Fruit fly (Drosophila melanogaster) whole organism, adult: ENCODE measurements around the gene Cyp304a1.

ENCODE experiments used
- CG11617 ChIP-seq: fragments of 200-800 bp; sonication (Bioruptor generic); optimal IDR thresholded peaks from 2 replicates; lab custom pipeline; 2017; ENCODE audit warnings: mild to moderate bottlenecking, missing biosample characterization, missing genetic modification reagents, missing genetic modification characterization
- CG12768 ChIP-seq: fragments of 200-800 bp; sonication (Bioruptor generic); optimal IDR thresholded peaks from 2 replicates; lab custom pipeline; 2017; ENCODE audit warnings: missing biosample characterization, missing genetic modification characterization, mild to moderate bottlenecking, moderate library complexity, missing genetic modification reagents
- CG14711 ChIP-seq: fragments of 200-800 bp; sonication (Bioruptor generic); optimal IDR thresholded peaks from 2 replicates; lab custom pipeline; 2018; ENCODE audit warnings: missing biosample characterization, mild to moderate bottlenecking, missing genetic modification characterization, moderate library complexity
- CG1620 ChIP-seq: fragments of 200-800 bp; sonication (Bioruptor generic); optimal IDR thresholded peaks from 2 replicates; lab custom pipeline; 2016; ENCODE audit warnings: missing biosample characterization, missing genetic modification characterization
- CG33017 ChIP-seq: fragments of 200-800 bp; sonication (Bioruptor generic); optimal IDR thresholded peaks from 2 replicates; lab custom pipeline; 2018; ENCODE audit warnings: missing biosample characterization, mild to moderate bottlenecking, missing genetic modification characterization, moderate library complexity
- CG5204 ChIP-seq: fragments of 200-800 bp; sonication (Bioruptor generic); optimal IDR thresholded peaks from 2 replicates; lab custom pipeline; 2016; ENCODE audit warnings: missing biosample characterization, missing genetic modification characterization
- CG7045 ChIP-seq: fragments of 200-800 bp; sonication (Bioruptor generic); optimal IDR thresholded peaks from 2 replicates; lab custom pipeline; 2017; ENCODE audit warnings: missing biosample characterization, mild to moderate bottlenecking, missing genetic modification characterization
- CG7101 ChIP-seq: fragments of 200-800 bp; sonication (Bioruptor generic); optimal IDR thresholded peaks from 2 replicates; lab custom pipeline; 2018; ENCODE audit warnings: missing biosample characterization, mild to moderate bottlenecking, missing genetic modification characterization, moderate library complexity
- Clk ChIP-seq: fragments of 200-800 bp; sonication (Bioruptor generic); optimal IDR thresholded peaks from 2 replicates; lab custom pipeline; 2017; ENCODE audit warnings: missing biosample characterization, missing genetic modification characterization
- Crg-1 ChIP-seq: fragments of 200-800 bp; sonication (Bioruptor generic); optimal IDR thresholded peaks from 2 replicates; lab custom pipeline; 2016; ENCODE audit warnings: missing biosample characterization, missing genetic modification characterization
- Hr96 ChIP-seq: fragments of 200-800 bp; sonication (Bioruptor generic); optimal IDR thresholded peaks from 2 replicates; lab custom pipeline; 2016; ENCODE audit warnings: missing biosample characterization, missing genetic modification characterization
- Mnt ChIP-seq: fragments of 200-800 bp; sonication (Bioruptor generic); optimal IDR thresholded peaks from 2 replicates; lab custom pipeline; 2016; ENCODE audit warnings: missing biosample characterization, mild to moderate bottlenecking, missing genetic modification characterization
- bab1 ChIP-seq: fragments of 200-800 bp; sonication (Bioruptor generic); optimal IDR thresholded peaks from 3 replicates; lab custom pipeline; 2019; ENCODE audit warnings: missing biosample characterization, mild to moderate bottlenecking, missing genetic modification characterization, moderate library complexity
- cic ChIP-seq: fragments of 200-800 bp; sonication (Bioruptor generic); optimal IDR thresholded peaks from 2 replicates; lab custom pipeline; 2017; ENCODE audit warnings: missing biosample characterization, mild to moderate bottlenecking, missing genetic modification characterization, moderate library complexity
- cnc ChIP-seq, 2 experiments: fragments of >200 bp; optimal IDR thresholded peaks; 2 replicates each; lab custom pipeline; 2017
- kay ChIP-seq: fragments of 200-800 bp; sonication (Bioruptor generic); peaks from one replicate; lab custom pipeline; 2016; ENCODE audit warnings: missing biosample characterization, missing genetic modification characterization, borderline replicate concordance
- ovo ChIP-seq: fragments of 200-800 bp; sonication (Bioruptor generic); optimal IDR thresholded peaks from 2 replicates; lab custom pipeline; 2016; ENCODE audit warnings: missing biosample characterization, missing genetic modification characterization
- pad ChIP-seq: fragments of 200-800 bp; sonication (Bioruptor generic); optimal IDR thresholded peaks from 3 replicates; lab custom pipeline; 2017; ENCODE audit warnings: missing biosample characterization, missing genetic modification characterization, mild to moderate bottlenecking, moderate library complexity, missing genetic modification reagents
- tj ChIP-seq: fragments of 200-800 bp; sonication (Bioruptor generic); optimal IDR thresholded peaks from 3 replicates; lab custom pipeline; 2017; ENCODE audit warnings: missing biosample characterization, mild to moderate bottlenecking, missing genetic modification characterization, moderate library complexity
- toe ChIP-seq: fragments of 200-800 bp; sonication (Bioruptor generic); optimal IDR thresholded peaks from 2 replicates; lab custom pipeline; 2016; ENCODE audit warnings: missing biosample characterization, missing genetic modification characterization

Gene Cyp304a1

DNA sequence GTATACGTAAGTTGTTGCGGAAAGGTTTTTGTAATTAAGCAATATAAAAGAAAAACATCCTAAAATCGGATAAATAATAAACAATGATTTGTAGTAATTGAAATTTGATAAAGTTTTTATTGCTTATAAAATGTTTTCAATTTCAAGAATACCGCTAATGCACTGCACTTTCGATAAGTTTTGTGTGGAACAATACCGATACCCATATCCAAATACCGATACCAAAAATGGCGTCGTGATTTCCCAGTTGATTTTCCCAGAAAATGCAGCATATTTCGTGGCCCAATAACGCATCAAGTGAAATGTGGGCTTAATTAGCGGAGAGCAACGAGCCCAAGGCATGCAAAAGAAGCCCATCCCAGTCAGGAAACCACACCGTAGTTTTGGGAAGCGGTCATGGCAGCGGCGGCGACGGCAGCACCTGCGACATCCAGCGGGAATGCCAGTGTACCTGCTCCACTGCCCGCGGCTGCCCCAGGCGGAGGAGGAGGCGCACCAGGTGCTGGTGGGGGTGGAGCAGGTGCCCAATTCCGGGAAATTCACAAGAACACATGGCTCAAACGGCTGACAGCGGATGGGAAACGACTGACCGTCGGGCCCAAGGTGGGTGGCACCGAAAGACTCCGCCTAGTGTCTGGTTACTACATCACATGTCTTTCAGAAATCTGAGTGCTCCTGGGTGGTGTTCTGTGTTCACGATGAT, 22.4 kb downstream of the Cyp304a1 start, which contains the start of gene CG31342:
CG31342 (plus strand) TSS at position 214 of the 703 bp plus-strand sequence.
- TF ChIP-seq kay (GFP tag; lab: Kevin White, UChicago) (no peak), CG11617 (GFP tag; lab: Kevin White, UChicago) (peak; percentile 34), Hr96 (GFP tag; lab: Kevin White, UChicago) (no peak), CG5204 (GFP tag; lab: Kevin White, UChicago) (no peak), Mnt (GFP tag; lab: Kevin White, UChicago) (no peak), pad (GFP tag; lab: Kevin White, UChicago) (no peak), cic (GFP tag; lab: Kevin White, UChicago) (no peak), CG14711 (peak; percentile 59), CG7045 (peak; percentile 40), ovo (GFP tag; lab: Kevin White, UChicago) (no peak), toe (GFP tag; lab: Kevin White, UChicago) (no peak), CG12768 (no peak), cnc (optimal IDR thresholded peaks at IDR 0.05; lab: Kevin White, UChicago) (no peak), Crg-1 (GFP tag; lab: Kevin White, UChicago) (no peak), bab1 (GFP tag; lab: Kevin White, UChicago) (peak; percentile 70), Clk (no peak), tj (peak; percentile 5), CG7101 (peak; percentile 59), CG33017 (tag; lab: Kevin White, UChicago) (peak; percentile 50), CG1620 (no peak)

DNA sequence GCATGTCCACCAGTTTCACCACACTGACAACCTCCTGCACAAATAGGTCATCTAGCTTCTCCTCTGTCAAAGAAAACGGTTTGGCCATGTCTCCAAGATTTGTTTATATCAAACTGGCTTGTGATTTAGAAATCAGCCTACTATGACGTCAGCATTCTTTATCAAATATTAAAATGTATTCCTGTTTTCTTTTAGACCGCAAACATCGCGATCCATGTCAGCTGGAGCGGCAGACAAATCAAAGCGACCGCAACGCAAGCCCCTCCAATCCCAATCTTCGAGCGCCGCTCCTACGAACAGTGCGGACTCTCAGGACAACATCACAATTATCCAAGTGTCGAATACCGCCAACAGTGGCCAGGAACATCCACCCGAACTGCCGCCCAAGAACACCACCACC, 24.8 kb downstream of the Cyp304a1 start, which contains the start of gene CG14383:
CG14383 (minus strand) TSS at position 101 of the 400 bp plus-strand sequence.
- TF ChIP-seq cic (GFP tag; lab: Kevin White, UChicago) (no peak), CG14711 (no peak), bab1 (GFP tag; lab: Kevin White, UChicago) (no peak)

DNA sequence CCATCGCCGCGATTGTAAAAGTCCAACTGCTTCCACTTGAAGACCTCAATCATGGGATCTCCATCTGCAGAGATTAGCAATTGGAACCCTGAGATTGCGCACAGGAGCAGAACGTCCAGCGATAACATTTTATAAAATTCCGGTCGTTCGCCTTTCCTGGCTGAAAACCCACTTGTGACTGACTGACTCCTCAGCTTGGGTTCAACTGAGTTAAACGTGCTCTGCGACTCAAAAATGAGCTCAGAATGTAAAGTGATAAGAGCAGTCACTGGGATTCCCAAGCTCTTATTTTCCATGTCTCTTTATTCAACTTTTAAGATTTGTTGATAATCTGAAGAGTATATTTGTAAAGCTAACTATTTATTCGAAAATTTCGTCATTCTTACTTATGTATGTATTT, 29.4 kb downstream of the Cyp304a1 start, which contains the start of gene yellow-f:
yellow-f (minus strand) TSS at position 184 of the 400 bp plus-strand sequence.
- TF ChIP-seq Clk (no peak), ovo (GFP tag; lab: Kevin White, UChicago) (no peak), tj (no peak)

DNA sequence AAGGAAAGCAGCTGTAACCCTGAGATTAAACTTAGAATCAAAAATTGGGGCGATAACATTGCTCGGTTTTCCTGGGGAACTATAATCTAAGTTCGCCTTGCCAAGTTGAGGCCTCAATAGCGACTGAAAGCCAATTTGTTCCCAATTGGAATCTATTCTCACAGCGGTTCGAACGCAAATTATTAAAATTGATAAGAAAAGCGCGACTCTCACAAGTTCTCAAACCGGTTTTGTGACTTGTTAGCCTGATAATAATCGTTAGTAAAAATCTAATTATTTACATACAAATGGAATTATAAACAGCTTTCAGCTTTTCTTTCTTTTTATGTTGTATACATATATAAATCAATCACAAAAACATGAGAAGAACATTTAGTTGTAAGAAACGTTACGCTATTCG, 31.5 kb downstream of the Cyp304a1 start, which contains the start of gene yellow-f2:
yellow-f2 (minus strand) TSS at position 101 of the 400 bp plus-strand sequence.
- TF ChIP-seq CG5204 (GFP tag; lab: Kevin White, UChicago) (no peak), CG1620 (no peak), CG11617 (GFP tag; lab: Kevin White, UChicago) (no peak), kay (GFP tag; lab: Kevin White, UChicago) (no peak), CG14711 (no peak), CG7045 (no peak), cnc (optimal IDR thresholded peaks at IDR 0.05; lab: Kevin White, UChicago) (no peak), Hr96 (GFP tag; lab: Kevin White, UChicago) (no peak), ovo (GFP tag; lab: Kevin White, UChicago) (no peak), cic (GFP tag; lab: Kevin White, UChicago) (no peak), Clk (no peak), tj (no peak), toe (GFP tag; lab: Kevin White, UChicago) (no peak), CG7101 (no peak), Crg-1 (GFP tag; lab: Kevin White, UChicago) (no peak), bab1 (GFP tag; lab: Kevin White, UChicago) (no peak), CG12768 (no peak), pad (GFP tag; lab: Kevin White, UChicago) (no peak), Mnt (GFP tag; lab: Kevin White, UChicago) (no peak)

DNA sequence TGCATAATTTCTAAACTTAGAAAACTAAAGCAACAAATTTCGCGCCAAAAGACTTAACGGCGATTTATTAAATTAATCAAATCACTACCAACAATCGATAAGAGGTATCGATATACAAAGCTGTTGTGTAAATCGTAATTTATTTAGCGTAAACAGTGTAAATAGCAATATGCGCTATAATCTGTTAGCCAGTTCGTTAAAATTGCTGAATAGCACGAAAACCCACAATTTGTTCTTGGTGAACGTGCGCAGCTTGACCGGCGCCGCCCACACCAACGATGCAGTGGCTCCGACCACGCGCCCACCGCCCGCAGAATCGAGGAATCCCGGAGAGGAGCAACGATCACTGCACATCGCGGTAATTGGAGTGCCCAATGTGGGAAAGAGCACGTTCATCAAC, 31.9 kb downstream of the Cyp304a1 start, which contains the start of gene CG7488:
CG7488 (plus strand) TSS at position 99 of the 400 bp plus-strand sequence.
- TF ChIP-seq bab1 (GFP tag; lab: Kevin White, UChicago), result peak; percentile 44
- no peak for TF ChIP-seq CG14711

DNA sequence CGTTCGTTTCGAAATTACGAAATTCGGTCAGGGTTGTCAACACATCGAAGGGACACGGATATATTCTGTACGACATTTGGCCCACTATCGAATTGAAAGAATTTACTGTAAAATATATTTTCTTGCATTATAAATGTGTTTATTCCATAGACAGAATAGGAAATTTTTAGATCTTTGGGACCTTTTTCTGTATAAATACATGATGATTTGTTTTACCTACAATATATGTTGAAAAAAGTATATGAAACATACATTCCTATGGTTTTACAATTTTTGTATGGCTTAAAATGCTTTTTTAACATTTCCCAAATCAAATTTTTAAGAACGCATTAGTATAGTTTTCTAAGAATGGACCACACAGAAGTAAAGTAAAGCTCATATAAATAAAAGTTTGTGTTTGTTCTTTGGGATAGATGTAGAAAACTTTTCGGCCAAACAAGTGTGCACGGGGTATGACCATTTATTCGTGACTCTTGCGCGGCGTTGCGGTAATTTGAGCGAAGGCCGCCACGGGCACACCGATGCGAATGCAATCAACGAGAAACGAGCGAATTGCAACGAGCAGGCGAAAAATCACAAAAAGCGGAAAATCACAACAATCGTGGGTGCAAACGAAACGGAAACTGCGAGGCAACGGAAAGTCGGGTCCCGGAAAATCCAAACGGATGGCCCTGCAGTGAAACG, 34.1 kb downstream of the Cyp304a1 start, which contains the start of the genes CG17327, CG44194 and CG7518:
CG17327 (minus strand) TSS at position 177 of the 684 bp plus-strand sequence.
CG44194 (minus strand) TSS at position 177 of the 684 bp plus-strand sequence.
CG7518 (plus strand) TSS at position 540 of the 684 bp plus-strand sequence.
- TF ChIP-seq CG11617 (GFP tag; lab: Kevin White, UChicago) (peak; percentile 34), CG5204 (GFP tag; lab: Kevin White, UChicago) (no peak), Crg-1 (GFP tag; lab: Kevin White, UChicago) (no peak), Hr96 (GFP tag; lab: Kevin White, UChicago) (peak; percentile 52), CG12768 (no peak), tj (peak; percentile 17), cnc (optimal IDR thresholded peaks at IDR 0.05; lab: Kevin White, UChicago) (no peak), Clk (no peak), bab1 (GFP tag; lab: Kevin White, UChicago) (peak; percentile 5), toe (GFP tag; lab: Kevin White, UChicago) (peak; percentile 27), cic (GFP tag; lab: Kevin White, UChicago) (peak; percentile 14), CG7101 (no peak), CG33017 (tag; lab: Kevin White, UChicago) (no peak), CG1620 (no peak), pad (GFP tag; lab: Kevin White, UChicago) (no peak), CG7045 (no peak), ovo (GFP tag; lab: Kevin White, UChicago) (no peak), kay (GFP tag; lab: Kevin White, UChicago) (no peak), CG14711 (peak; percentile 84), Mnt (GFP tag; lab: Kevin White, UChicago) (peak; percentile 56)
